Worm (Caenorhabditis elegans) whole organism, L1 larva: ENCODE measurements around the gene C27D6.11.

Experiments used
- C34B4.2 ChIP-seq: sonication (generic microtip); optimal IDR thresholded peaks from 2 replicates; lab custom pipeline; 2017; ENCODE audit warnings: mild to moderate bottlenecking, missing genetic modification characterization, missing compliant biosample characterization
- Y116A8C.19 ChIP-seq: sonication (generic microtip); optimal IDR thresholded peaks from 2 replicates; lab custom pipeline; 2016; ENCODE audit warnings: missing compliant biosample characterization, missing genetic modification characterization, borderline replicate concordance
- aly-2 ChIP-seq: fragments of 150-350 bp; optimal IDR thresholded peaks from 2 replicates; lab custom pipeline; 2014; ENCODE audit warnings: missing biosample characterization, missing genetic modification characterization
- dsc-1 ChIP-seq: sonication (generic microtip); optimal IDR thresholded peaks from 2 replicates; lab custom pipeline; 2016; ENCODE audit warnings: mild to moderate bottlenecking, missing genetic modification characterization, missing compliant biosample characterization
- fkh-10 ChIP-seq: sonication (generic microtip); optimal IDR thresholded peaks from 2 replicates; lab custom pipeline; 2017; ENCODE audit warnings: missing biosample characterization, missing genetic modification reagents, missing genetic modification characterization
- isw-1 ChIP-seq: fragments of 200-800 bp; sonication (Bioruptor generic); IDR thresholded peaks from 2 replicates; pipeline ENCODE4 v1.3.6; 2022; ENCODE audit warnings: missing genetic modification characterization, missing compliant biosample characterization
- nhr-20 ChIP-seq: sonication (generic microtip); optimal IDR thresholded peaks from 2 replicates; lab custom pipeline; 2016; ENCODE audit warnings: mild to moderate bottlenecking, missing genetic modification characterization, missing compliant biosample characterization
- nhr-237 ChIP-seq: fragments of 150-350 bp; optimal IDR thresholded peaks from 2 replicates; lab custom pipeline; 2014; ENCODE audit warnings: missing biosample characterization, missing genetic modification characterization
- nhr-71 ChIP-seq: sonication (generic microtip); optimal IDR thresholded peaks from 2 replicates; lab custom pipeline; 2016; ENCODE audit warnings: mild to moderate bottlenecking, missing genetic modification characterization, moderate library complexity, missing compliant biosample characterization
- pqm-1 ChIP-seq: sonication (generic microtip); optimal IDR thresholded peaks from 3 replicates; lab custom pipeline; 2017; ENCODE audit warnings: missing biosample characterization, missing genetic modification characterization
- snu-23 ChIP-seq: sonication (generic microtip); optimal IDR thresholded peaks from 2 replicates; lab custom pipeline; 2016; ENCODE audit warnings: missing genetic modification characterization, missing compliant biosample characterization
- zag-1 ChIP-seq: fragments of 150-350 bp; optimal IDR thresholded peaks from 2 replicates; lab custom pipeline; 2014; ENCODE audit warnings: missing biosample characterization, missing genetic modification characterization
- ztf-11 ChIP-seq, 2 experiments: sonication (generic microtip); optimal IDR thresholded peaks; 2 replicates each; lab custom pipeline; 2016 to 2017; ENCODE audit warnings: missing genetic modification characterization in 2 of 2, missing biosample characterization in 1 of 2, missing compliant biosample characterization in 1 of 2

ce11 chrII:5150829-5151228, 10.2 kb downstream of the C27D6.11 start, which contains the start of gene srb-16:
- no peak for TF ChIP-seq isw-1 (GFP tag; lab: Robert Waterston, UW)
- no peak for TF ChIP-seq ztf-11 (tag; optimal IDR thresholded peaks at IDR 0.05; lab: Kevin White, UChicago)
- no peak for TF ChIP-seq snu-23
- no peak for TF ChIP-seq fkh-10
- no peak for TF ChIP-seq nhr-237 (tag; lab: Kevin White, UChicago)
- no peak for TF ChIP-seq zag-1
- no peak for TF ChIP-seq nhr-20 (tag; lab: Kevin White, UChicago)
- TF ChIP-seq dsc-1 (tag; lab: Kevin White, UChicago): no peak
- TF ChIP-seq Y116A8C.19 (tag; lab: Kevin White, UChicago): no peak
- no peak for TF ChIP-seq aly-2 (tag; lab: Kevin White, UChicago)
- no peak for TF ChIP-seq pqm-1 (tag; lab: Kevin White, UChicago)
- TF ChIP-seq nhr-71: no peak
- TF ChIP-seq C34B4.2: no peak
